Fruit fly (Drosophila melanogaster) whole organism, embryonic: Measurements from ENCODE around the gene SmydA-2.

Experiments used
- Bgb ChIP-seq: fragments of 200-800 bp; sonication (Bioruptor generic); IDR thresholded peaks from 2 replicates; pipeline ENCODE4 v1.3.6; 2022; ENCODE audit warnings: missing biosample characterization, missing genetic modification characterization; ENCODE audit not compliant: partially characterized antibody
- CG10209 ChIP-seq: fragments of 200-800 bp; sonication (Bioruptor generic); optimal IDR thresholded peaks from 3 replicates; lab custom pipeline; 2017; ENCODE audit warnings: missing biosample characterization, mild to moderate bottlenecking, missing genetic modification characterization, missing genetic modification reagents
- CG14441 ChIP-seq: fragments of 200-800 bp; sonication (Bioruptor generic); IDR thresholded peaks from 2 replicates; pipeline ENCODE4 v1.3.6; 2022; ENCODE audit warnings: missing biosample characterization, missing genetic modification characterization
- CG15479 ChIP-seq: fragments of 200-800 bp; sonication (Bioruptor generic); optimal IDR thresholded peaks from 3 replicates; lab custom pipeline; 2019; ENCODE audit warnings: missing biosample characterization, mild to moderate bottlenecking, missing genetic modification characterization, moderate library complexity
- CG15696 ChIP-seq: fragments of 200-800 bp; sonication (Bioruptor generic); optimal IDR thresholded peaks from 2 replicates; lab custom pipeline; 2019; ENCODE audit warnings: missing biosample characterization, mild to moderate bottlenecking, missing genetic modification characterization, moderate library complexity
- CG17361 ChIP-seq: fragments of 200-800 bp; sonication (Bioruptor generic); IDR thresholded peaks from 3 replicates; pipeline ENCODE4 v1.3.6; 2022; ENCODE audit warnings: missing biosample characterization, missing genetic modification characterization
- CG18262 ChIP-seq: fragments of 200-800 bp; optimal IDR thresholded peaks from 3 replicates; lab custom pipeline; 2019; ENCODE audit warnings: missing biosample characterization, mild to moderate bottlenecking, missing genetic modification characterization, moderate library complexity
- CG32532 ChIP-seq: fragments of 200-800 bp; sonication (Bioruptor generic); IDR thresholded peaks from 2 replicates; pipeline ENCODE4 v1.3.6; 2022; ENCODE audit warnings: missing biosample characterization, missing genetic modification characterization
- CG3281 ChIP-seq: fragments of 200-800 bp; sonication (Bioruptor generic); optimal IDR thresholded peaks from 3 replicates; lab custom pipeline; 2017; ENCODE audit warnings: missing biosample characterization, mild to moderate bottlenecking, missing genetic modification characterization
- CG33557 ChIP-seq: fragments of 200-800 bp; sonication (Bioruptor generic); optimal IDR thresholded peaks from 2 replicates; lab custom pipeline; 2019; ENCODE audit warnings: missing biosample characterization, mild to moderate bottlenecking, missing genetic modification characterization, moderate library complexity
- CG3407 ChIP-seq: fragments of 200-800 bp; sonication (Bioruptor generic); optimal IDR thresholded peaks from 2 replicates; lab custom pipeline; 2018; ENCODE audit warnings: missing biosample characterization, mild to moderate bottlenecking, missing genetic modification characterization
- CG3838 ChIP-seq: fragments of 200-800 bp; sonication (Bioruptor generic); optimal IDR thresholded peaks from 3 replicates; lab custom pipeline; 2016; ENCODE audit warnings: missing biosample characterization, missing genetic modification characterization
- CG4360 ChIP-seq: fragments of 200-800 bp; sonication (Bioruptor generic); IDR thresholded peaks from 2 replicates; pipeline ENCODE4 v1.3.6; 2022; ENCODE audit warnings: missing biosample characterization, missing genetic modification characterization
- CG6254 ChIP-seq: fragments of 200-800 bp; sonication (Bioruptor generic); optimal IDR thresholded peaks from 3 replicates; lab custom pipeline; 2017; ENCODE audit warnings: mild to moderate bottlenecking, missing biosample characterization, missing genetic modification reagents, missing genetic modification characterization
- CG7372 ChIP-seq: fragments of 200-800 bp; sonication (Bioruptor generic); IDR thresholded peaks from 2 replicates; pipeline ENCODE4 v1.3.6; 2022; ENCODE audit warnings: missing biosample characterization, missing genetic modification characterization
- CG9727 ChIP-seq: fragments of 200-800 bp; sonication (Bioruptor generic); optimal IDR thresholded peaks from 3 replicates; lab custom pipeline; 2017; ENCODE audit warnings: missing biosample characterization, mild to moderate bottlenecking, missing genetic modification characterization
- CG9876 ChIP-seq: fragments of 200-800 bp; sonication (Bioruptor generic); optimal IDR thresholded peaks from 2 replicates; lab custom pipeline; 2016; ENCODE audit warnings: missing biosample characterization, missing genetic modification characterization
- D ChIP-seq, 2 experiments: fragments of 200-800 bp in 1 of 2; fragments of >200 bp in 1 of 2; sonication (Bioruptor generic) in 1 of 2; optimal IDR thresholded peaks; 2 replicates in 1 of 2; 3 replicates in 1 of 2; lab custom pipeline; 2017; ENCODE audit warnings: mild to moderate bottlenecking in 1 of 2, missing biosample characterization in 1 of 2, missing genetic modification characterization in 1 of 2, missing genetic modification reagents in 1 of 2
- Dip3 ChIP-seq: fragments of 200-800 bp; sonication (Bioruptor generic); optimal IDR thresholded peaks from 3 replicates; lab custom pipeline; 2016; ENCODE audit warnings: missing biosample characterization, missing genetic modification characterization
- Dref ChIP-seq: fragments of 200-800 bp; sonication (Bioruptor generic); IDR thresholded peaks from 2 replicates; pipeline ENCODE4 v1.3.6; 2022; ENCODE audit warnings: missing biosample characterization, missing genetic modification characterization
- ERR ChIP-seq: fragments of 200-800 bp; sonication (Bioruptor generic); optimal IDR thresholded peaks from 2 replicates; lab custom pipeline; 2016; ENCODE audit warnings: missing biosample characterization, missing genetic modification characterization
- GATAe ChIP-seq: fragments of 200-800 bp; sonication (Bioruptor generic); conservative IDR thresholded peaks from 2 replicates; pipeline ENCODE4 v1.3.6; 2022; ENCODE audit warnings: missing biosample characterization, missing genetic modification characterization
- HLH3B ChIP-seq: fragments of 200-800 bp; sonication (Bioruptor generic); IDR thresholded peaks from 2 replicates; pipeline ENCODE4 v1.3.6; 2022; ENCODE audit warnings: missing biosample characterization, missing genetic modification characterization
- Hey ChIP-seq: fragments of 200-800 bp; sonication (Bioruptor generic); optimal IDR thresholded peaks from 3 replicates; lab custom pipeline; 2018; ENCODE audit warnings: missing biosample characterization, mild to moderate bottlenecking, missing genetic modification characterization
- Hsf ChIP-seq: fragments of 200-800 bp; sonication (Bioruptor generic); optimal IDR thresholded peaks from 3 replicates; lab custom pipeline; 2016; ENCODE audit warnings: missing biosample characterization, missing genetic modification characterization
- Kr ChIP-seq: fragments of 200-800 bp; sonication (Bioruptor generic); optimal IDR thresholded peaks from 2 replicates; lab custom pipeline; 2017; ENCODE audit warnings: missing biosample characterization, mild to moderate bottlenecking, missing genetic modification characterization
- Lhr ChIP-seq: fragments of 200-800 bp; sonication (Bioruptor generic); optimal IDR thresholded peaks from 3 replicates; lab custom pipeline; 2017; ENCODE audit warnings: mild to moderate bottlenecking, missing biosample characterization, missing genetic modification reagents, missing genetic modification characterization
- Lim3 ChIP-seq: fragments of 200-800 bp; sonication (Bioruptor generic); IDR thresholded peaks from 2 replicates; pipeline ENCODE4 v1.3.6; 2022; ENCODE audit warnings: missing biosample characterization, missing genetic modification characterization
- Mad ChIP-seq: fragments of 200-800 bp; sonication (Bioruptor generic); optimal IDR thresholded peaks from 2 replicates; lab custom pipeline; 2016; ENCODE audit warnings: missing biosample characterization, missing genetic modification characterization
- Med ChIP-seq: fragments of 200-800 bp; sonication (Bioruptor generic); peaks from one replicate; lab custom pipeline; 2016; ENCODE audit warnings: missing biosample characterization, missing genetic modification characterization, mild to moderate bottlenecking, inconsistent platforms, moderate library complexity
- NC2α ChIP-seq: fragments of 200-800 bp; sonication (Bioruptor generic); optimal IDR thresholded peaks from 2 replicates; lab custom pipeline; 2016; ENCODE audit warnings: missing biosample characterization, missing genetic modification characterization
- Oli ChIP-seq: fragments of 200-800 bp; sonication (Bioruptor generic); optimal IDR thresholded peaks from 2 replicates; lab custom pipeline; 2018; ENCODE audit warnings: missing biosample characterization, mild to moderate bottlenecking, missing genetic modification characterization, moderate library complexity
- Spps ChIP-seq: fragments of 200-800 bp; sonication (Bioruptor generic); optimal IDR thresholded peaks from 2 replicates; lab custom pipeline; 2018; ENCODE audit warnings: missing biosample characterization, mild to moderate bottlenecking, missing genetic modification characterization
- Sry-β ChIP-seq: fragments of 200-800 bp; sonication (Bioruptor generic); optimal IDR thresholded peaks from 2 replicates; lab custom pipeline; 2018; ENCODE audit warnings: missing biosample characterization, mild to moderate bottlenecking, missing genetic modification characterization, moderate library complexity
- Xbp1 ChIP-seq: fragments of 200-800 bp; sonication (Bioruptor generic); optimal IDR thresholded peaks from 3 replicates; lab custom pipeline; 2016; ENCODE audit warnings: missing biosample characterization, mild to moderate bottlenecking, missing genetic modification characterization
- ase ChIP-seq: fragments of 200-800 bp; sonication (Bioruptor generic); IDR thresholded peaks from 3 replicates; pipeline ENCODE4 v1.3.6; 2022; ENCODE audit warnings: missing biosample characterization, missing genetic modification characterization
- bsh ChIP-seq, 2 experiments: fragments of 200-800 bp; sonication (Bioruptor generic); optimal IDR thresholded peaks; 2 replicates each; lab custom pipeline; 2017 to 2018; ENCODE audit warnings: mild to moderate bottlenecking in 2 of 2, missing biosample characterization in 2 of 2, missing genetic modification characterization in 2 of 2, moderate library complexity in 1 of 2
- dmrt11E ChIP-seq: fragments of 200-800 bp; sonication (Bioruptor generic); optimal IDR thresholded peaks from 3 replicates; lab custom pipeline; 2018; ENCODE audit warnings: missing biosample characterization, mild to moderate bottlenecking, missing genetic modification characterization, moderate library complexity
- ems ChIP-seq: fragments of 200-800 bp; sonication (Bioruptor generic); optimal IDR thresholded peaks from 3 replicates; lab custom pipeline; 2016; ENCODE audit warnings: missing biosample characterization, missing genetic modification characterization
- eve ChIP-seq, 2 experiments: fragments of >200 bp; optimal IDR thresholded peaks; 2 replicates each; lab custom pipeline; 2017; ENCODE audit warnings: missing biosample characterization in 2 of 2, missing genetic modification characterization in 2 of 2
- exex ChIP-seq: fragments of 200-800 bp; sonication (Bioruptor generic); optimal IDR thresholded peaks from 4 replicates; lab custom pipeline; 2018; ENCODE audit warnings: missing biosample characterization, mild to moderate bottlenecking, missing genetic modification characterization, moderate library complexity
- gt ChIP-seq: fragments of 200-800 bp; sonication (Bioruptor generic); IDR thresholded peaks from 2 replicates; pipeline ENCODE4 v1.3.6; 2022; ENCODE audit warnings: missing biosample characterization, missing genetic modification characterization
- knrl ChIP-seq: fragments of 200-800 bp; sonication (Bioruptor generic); IDR thresholded peaks from 3 replicates; pipeline ENCODE4 v1.3.6; 2022; ENCODE audit warnings: missing biosample characterization, missing genetic modification characterization; ENCODE audit not compliant: partially characterized antibody
- mirr ChIP-seq: fragments of 200-800 bp; sonication (Bioruptor generic); optimal IDR thresholded peaks from 3 replicates; lab custom pipeline; 2018; ENCODE audit warnings: missing biosample characterization, mild to moderate bottlenecking, missing genetic modification characterization
- onecut ChIP-seq: fragments of 200-800 bp; sonication (Bioruptor generic); IDR thresholded peaks from 2 replicates; pipeline ENCODE4 v1.3.6; 2022; ENCODE audit warnings: missing biosample characterization, missing genetic modification characterization
- pita ChIP-seq: fragments of 200-800 bp; sonication (Bioruptor generic); optimal IDR thresholded peaks from 2 replicates; lab custom pipeline; 2017; ENCODE audit warnings: missing biosample characterization, mild to moderate bottlenecking, missing genetic modification characterization
- sens ChIP-seq: fragments of 200-800 bp; sonication (Bioruptor generic); peaks from one replicate; lab custom pipeline; 2016; ENCODE audit warnings: missing biosample characterization, missing genetic modification characterization
- slp2 ChIP-seq: fragments of 200-800 bp; sonication (Bioruptor generic); optimal IDR thresholded peaks from 2 replicates; lab custom pipeline; 2016; ENCODE audit warnings: missing biosample characterization, missing genetic modification characterization
- zfh2 ChIP-seq: fragments of 200-800 bp; sonication (Bioruptor generic); optimal IDR thresholded peaks from 2 replicates; lab custom pipeline; 2016; ENCODE audit warnings: missing biosample characterization, missing genetic modification characterization

Gene SmydA-2

DNA sequence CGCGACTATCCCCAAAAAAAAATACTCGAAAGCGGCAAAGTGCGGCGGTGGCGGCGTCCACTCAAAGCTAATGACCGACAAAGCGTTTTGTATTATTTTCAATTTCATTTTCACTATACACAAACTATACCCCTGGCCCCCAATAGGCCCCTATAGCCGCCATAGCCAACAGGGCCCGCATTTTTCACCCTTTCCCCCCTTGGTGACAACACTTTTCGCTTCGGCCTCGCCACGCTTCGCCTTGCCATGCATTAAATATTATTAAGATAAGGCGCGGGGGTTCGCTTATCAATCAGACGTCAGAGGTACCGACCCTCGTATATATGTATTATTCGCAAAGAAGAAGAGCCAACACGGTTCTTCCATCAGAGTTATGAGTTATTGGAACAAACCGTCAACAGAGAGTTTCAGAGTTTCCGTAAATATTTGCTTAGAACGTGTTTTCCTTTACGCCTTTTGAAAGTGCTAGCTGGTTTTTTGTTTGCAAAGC is 37.1 kb upstream of the SmydA-2 start (continued):
- TF ChIP-seq CG3407 (GFP tag; lab: Kevin White, UChicago) (peak; percentile 30), CG32532 (GFP tag; lab: Robert Waterston, UW) (peak; percentile 36; the same call in 1 of the 2 replicates), CG18262 (tag; lab: Kevin White, UChicago) (peak; percentile 14), GATAe (GFP tag; lab: Robert Waterston, UW) (peak; percentile 76), CG3838 (peak; percentile 28), Spps (tag; lab: Kevin White, UChicago) (no peak), Kr (GFP tag; lab: Kevin White, UChicago) (peak; percentile 81), Bgb (no peak), mirr (peak; percentile 94), CG14441 (GFP tag; lab: Robert Waterston, UW) (peak; percentile 58; the same call in 1 of the 2 replicates), ERR (no peak), CG15696 (tag; lab: Kevin White, UChicago) (no peak), Oli (tag; lab: Kevin White, UChicago) (no peak), CG3281 (GFP tag; lab: Kevin White, UChicago) (peak; percentile 50), Hey (tag; lab: Kevin White, UChicago) (peak; percentile 86), Mad (no peak), Lhr (GFP tag; lab: Kevin White, UChicago) (no peak), NC2α (GFP tag; lab: Kevin White, UChicago) (no peak), exex (tag; lab: Kevin White, UChicago) (peak; percentile 92), D (optimal IDR thresholded peaks at IDR 0.05; lab: Kevin White, UChicago) (no peak), D (GFP tag; optimal IDR thresholded peaks at IDR 0.05; lab: Kevin White, UChicago) (no peak)
- TF ChIP-seq, all 482 proteins: peak for 89

DNA sequence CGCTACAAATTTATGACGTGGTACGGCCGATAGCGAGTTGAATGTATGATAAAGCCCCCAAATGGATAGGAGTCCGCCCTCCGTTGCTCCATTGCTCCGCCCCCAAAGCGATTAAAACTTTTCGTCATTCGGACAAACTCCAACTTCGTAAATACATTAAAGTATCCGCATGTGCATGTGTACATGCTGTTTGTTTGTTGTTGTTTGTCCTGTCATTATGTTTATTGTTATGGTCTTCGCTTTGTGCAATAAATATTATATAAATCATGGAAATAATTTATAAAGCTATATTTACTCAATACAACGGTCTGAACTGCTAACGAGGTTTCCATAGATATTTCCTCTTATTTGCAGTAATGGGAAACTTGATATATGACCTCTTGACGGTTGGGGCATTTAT is 34.0 kb upstream of the SmydA-2 start:
- TF ChIP-seq dmrt11E (tag; lab: Kevin White, UChicago) (peak; percentile 12), CG9876 (GFP tag; lab: Kevin White, UChicago) (no peak), sens (peak; percentile 50), Med (GFP tag; lab: Kevin White, UChicago) (peak; percentile 15), ase (no peak), zfh2 (GFP tag; lab: Kevin White, UChicago) (no peak), knrl (GFP tag; lab: Robert Waterston, UW) (no peak), CG18262 (tag; lab: Kevin White, UChicago) (peak; percentile 7), CG15479 (GFP tag; lab: Kevin White, UChicago) (no peak), gt (GFP tag; lab: Robert Waterston, UW) (no peak), Lim3 (GFP tag; lab: Robert Waterston, UW) (no peak), CG7372 (GFP tag; lab: Robert Waterston, UW) (no peak), Sry-β (GFP tag; lab: Kevin White, UChicago) (no peak), CG17361 (no peak), onecut (GFP tag; lab: Robert Waterston, UW) (no peak), CG6254 (no peak), CG33557 (GFP tag; lab: Kevin White, UChicago) (peak; percentile 54), CG9727 (GFP tag; lab: Kevin White, UChicago) (peak; percentile 3), Xbp1 (GFP tag; lab: Kevin White, UChicago) (no peak), slp2 (GFP tag; lab: Kevin White, UChicago) (no peak), CG10209 (no peak), Dip3 (GFP tag; lab: Kevin White, UChicago) (no peak), eve (GFP tag; optimal IDR thresholded peaks at IDR 0.05; lab: Kevin White, UChicago) (no peak), ems (no peak), HLH3B (GFP tag; lab: Robert Waterston, UW) (no peak), bsh (GFP tag; optimal IDR thresholded peaks at IDR 0.05; lab: Kevin White, UChicago) (peak in 1 of 2 experiments; percentile 11), CG4360 (GFP tag; lab: Robert Waterston, UW) (peak; percentile 40; the same call in 1 of the 2 replicates), exex (tag; lab: Kevin White, UChicago) (no peak), pita (GFP tag; lab: Kevin White, UChicago) (no peak), Hsf (no peak), Dref (GFP tag; lab: Robert Waterston, UW) (no peak)
